Worm (Caenorhabditis elegans): ENCODE results near the gene aptf-3.

DNA sequence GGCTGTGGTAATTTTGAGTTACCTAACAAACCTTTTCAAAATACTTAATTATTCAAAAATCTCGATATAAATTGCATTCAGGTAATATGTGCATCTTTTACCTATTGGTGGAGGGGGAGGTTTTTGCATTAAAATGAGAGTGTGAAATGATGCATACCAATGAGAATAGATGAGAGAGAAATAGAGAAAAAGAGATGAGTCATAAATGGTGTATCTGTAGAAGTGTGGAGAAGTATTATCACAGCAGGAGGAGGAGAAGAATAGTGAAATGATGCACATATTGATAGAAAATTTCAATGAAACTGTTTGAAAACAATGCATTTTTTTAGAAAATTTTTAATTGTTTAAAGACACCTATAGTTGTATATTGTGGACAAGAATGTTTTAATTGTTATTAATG lies 46.5 kb downstream of the aptf-3 start:
- TF ChIP-seq ceh-39 (tag; optimal IDR thresholded peaks at IDR 0.05) = no peak
- TF ChIP-seq elt-3 (tag; optimal IDR thresholded peaks at IDR 0.05) = no peak
- no peak for TF ChIP-seq hlh-1 (tag; optimal IDR thresholded peaks at IDR 0.05)
- TF ChIP-seq nhr-12 (tag; optimal IDR thresholded peaks at IDR 0.05) = no peak
